Worm (Caenorhabditis elegans) whole organism, L3 larva: ENCODE results near the gene dnbp-1.

ENCODE experiments used
- aly-2 ChIP-seq: fragments of 150-350 bp; optimal IDR thresholded peaks from 2 replicates; lab custom pipeline; 2014; ENCODE audit warnings: missing biosample characterization, missing genetic modification characterization
- ama-1 ChIP-seq: fragments of 150-350 bp; optimal IDR thresholded peaks from 2 replicates; lab custom pipeline; 2018
- ceh-9 ChIP-seq: sonication (generic microtip); optimal IDR thresholded peaks from 2 replicates; lab custom pipeline; 2018; ENCODE audit warnings: missing biosample characterization, missing genetic modification characterization
- lin-39 ChIP-seq: fragments of 150-350 bp; optimal IDR thresholded peaks from 2 replicates; lab custom pipeline; 2018; ENCODE audit warnings: missing biosample characterization, missing genetic modification reagents, missing genetic modification characterization
- nfya-1 ChIP-seq: sonication (generic microtip); optimal IDR thresholded peaks from 2 replicates; lab custom pipeline; 2017; ENCODE audit warnings: missing genetic modification characterization, mild to moderate bottlenecking, missing compliant biosample characterization, antibody characterized with exemption, moderate library complexity; ENCODE audit not compliant: insufficient read depth
- nhr-12 ChIP-seq: fragments of 150-350 bp; optimal IDR thresholded peaks from 2 replicates; lab custom pipeline; 2014; ENCODE audit warnings: missing biosample characterization, missing genetic modification characterization
- nhr-237 ChIP-seq: fragments of 150-350 bp; optimal IDR thresholded peaks from 2 replicates; lab custom pipeline; 2014; ENCODE audit warnings: missing biosample characterization, missing genetic modification characterization
- nhr-25 ChIP-seq: sonication (generic microtip); optimal IDR thresholded peaks from 2 replicates; lab custom pipeline; 2017; ENCODE audit warnings: missing biosample characterization, missing genetic modification characterization
- nhr-28 ChIP-seq: fragments of 150-350 bp; optimal IDR thresholded peaks from 2 replicates; lab custom pipeline; 2014; ENCODE audit warnings: missing biosample characterization, missing genetic modification characterization
- nhr-77 ChIP-seq: fragments of 150-350 bp; optimal IDR thresholded peaks from 2 replicates; lab custom pipeline; 2014; ENCODE audit warnings: missing biosample characterization, missing genetic modification characterization
- pha-4 ChIP-seq: fragments of 150-350 bp; optimal IDR thresholded peaks from 2 replicates; lab custom pipeline; 2014; ENCODE audit warnings: missing biosample characterization, missing genetic modification reagents, missing genetic modification characterization
- snpc-4 ChIP-seq: fragments of 150-350 bp; optimal IDR thresholded peaks from 2 replicates; lab custom pipeline; 2014; ENCODE audit warnings: missing biosample characterization, missing genetic modification characterization
- unc-39 ChIP-seq: sonication (generic microtip); optimal IDR thresholded peaks from 4 replicates; lab custom pipeline; 2017; ENCODE audit warnings: missing biosample characterization, missing genetic modification characterization

ce11 chrIV:13989875-13990274 is 10.2 kb upstream of the dnbp-1 start:
- no peak for TF ChIP-seq nhr-25
- TF ChIP-seq nhr-77, result no peak
- no peak for TF ChIP-seq pha-4 (tag; lab: Kevin White, UChicago)
- TF ChIP-seq snpc-4, result no peak
- TF ChIP-seq lin-39, result no peak
- TF ChIP-seq nhr-237 (tag; lab: Kevin White, UChicago), result no peak
- TF ChIP-seq nhr-12 (tag; lab: Kevin White, UChicago), result no peak
- TF ChIP-seq ceh-9 (tag; lab: Kevin White, UChicago), result no peak
- TF ChIP-seq nhr-28 (tag; lab: Kevin White, UChicago), result no peak
- TF ChIP-seq ama-1, result no peak
- no peak for TF ChIP-seq nfya-1 (tag; lab: Kevin White, UChicago)
- TF ChIP-seq unc-39 (tag; lab: Kevin White, UChicago), result no peak
- TF ChIP-seq aly-2 (tag; lab: Kevin White, UChicago), result no peak
